Worm (Caenorhabditis elegans) whole organism, L1 larva: ENCODE data around the gene sod-4.
A peak's percentile ranks its signal among the peaks of the same experiment; 100 is the strongest.

ENCODE experiments used
- C34B4.2 ChIP-seq: sonication (generic microtip); optimal IDR thresholded peaks from 2 replicates; lab custom pipeline; 2017; ENCODE audit warnings: mild to moderate bottlenecking, missing genetic modification characterization, missing compliant biosample characterization
- F16B12.6 ChIP-seq: fragments of 150-350 bp; optimal IDR thresholded peaks from 2 replicates; lab custom pipeline; 2014; ENCODE audit warnings: missing biosample characterization, missing genetic modification characterization
- Y116A8C.19 ChIP-seq: sonication (generic microtip); optimal IDR thresholded peaks from 2 replicates; lab custom pipeline; 2016; ENCODE audit warnings: missing compliant biosample characterization, missing genetic modification characterization, borderline replicate concordance
- aha-1 ChIP-seq: fragments of 150-350 bp; optimal IDR thresholded peaks from 2 replicates; lab custom pipeline; 2014; ENCODE audit warnings: missing biosample characterization, missing genetic modification characterization
- aly-2 ChIP-seq: fragments of 150-350 bp; optimal IDR thresholded peaks from 2 replicates; lab custom pipeline; 2014; ENCODE audit warnings: missing biosample characterization, missing genetic modification characterization
- ama-1 ChIP-seq: fragments of 150-350 bp; optimal IDR thresholded peaks from 2 replicates; lab custom pipeline; 2014
- blmp-1 ChIP-seq: fragments of 150-350 bp; optimal IDR thresholded peaks from 2 replicates; lab custom pipeline; 2014; ENCODE audit warnings: missing biosample characterization, missing genetic modification characterization
- ceh-63 ChIP-seq: fragments of 200-800 bp; sonication (Bioruptor generic); optimal IDR thresholded peaks from 2 replicates; lab custom pipeline; 2018; ENCODE audit warnings: mild to moderate bottlenecking, missing genetic modification characterization, missing compliant biosample characterization
- ceh-8 ChIP-seq: fragments of 200-800 bp; sonication (Bioruptor generic); optimal IDR thresholded peaks from 2 replicates; lab custom pipeline; 2018; ENCODE audit warnings: mild to moderate bottlenecking, missing genetic modification characterization, moderate library complexity, missing compliant biosample characterization
- efl-1 ChIP-seq, 4 experiments: fragments of 150-350 bp; optimal IDR thresholded peaks in 3 of 4; peaks in 1 of 4; 1 replicate in 1 of 4; 2 replicates in 3 of 4; lab custom pipeline; 2014; ENCODE audit warnings: missing biosample characterization in 2 of 4, missing genetic modification characterization in 2 of 4, missing genetic modification reagents in 2 of 4
- efl-3 ChIP-seq: fragments of 200-800 bp; sonication (Bioruptor generic); optimal IDR thresholded peaks from 2 replicates; lab custom pipeline; 2018; ENCODE audit warnings: mild to moderate bottlenecking, missing genetic modification characterization, missing compliant biosample characterization
- elt-2 ChIP-seq: sonication (generic microtip); optimal IDR thresholded peaks from 2 replicates; lab custom pipeline; 2016; ENCODE audit warnings: missing genetic modification characterization, mild to moderate bottlenecking, inconsistent platforms, missing compliant biosample characterization, missing genetic modification reagents
- ets-5 ChIP-seq: fragments of 200-800 bp; sonication (Bioruptor generic); IDR thresholded peaks from 2 replicates; pipeline ENCODE4 v1.3.6; 2022; ENCODE audit warnings: missing genetic modification characterization, missing compliant biosample characterization
- fos-1 ChIP-seq: fragments of 150-350 bp; optimal IDR thresholded peaks from 2 replicates; lab custom pipeline; 2014; ENCODE audit warnings: missing biosample characterization, missing genetic modification characterization
- hlh-17 ChIP-seq: fragments of 200-800 bp; sonication (Bioruptor generic); optimal IDR thresholded peaks from 2 replicates; lab custom pipeline; 2018; ENCODE audit warnings: missing genetic modification characterization, mild to moderate bottlenecking, missing compliant biosample characterization, moderate library complexity, borderline replicate concordance
- hlh-4 ChIP-seq: sonication (generic microtip); optimal IDR thresholded peaks from 2 replicates; lab custom pipeline; 2016; ENCODE audit warnings: mild to moderate bottlenecking, missing genetic modification characterization, missing compliant biosample characterization
- hpl-2 ChIP-seq: fragments of 150-350 bp; optimal IDR thresholded peaks from 2 replicates; lab custom pipeline; 2014; ENCODE audit warnings: missing biosample characterization, missing genetic modification reagents, missing genetic modification characterization
- jun-1 ChIP-seq: fragments of 150-350 bp; optimal IDR thresholded peaks from 2 replicates; lab custom pipeline; 2014; ENCODE audit warnings: missing biosample characterization, missing genetic modification reagents, missing genetic modification characterization
- lin-14 ChIP-seq: fragments of 200-800 bp; sonication (Bioruptor generic); optimal IDR thresholded peaks from 2 replicates; lab custom pipeline; 2018; ENCODE audit warnings: mild to moderate bottlenecking, missing genetic modification characterization, moderate library complexity, missing compliant biosample characterization
- lin-15B ChIP-seq: fragments of 150-350 bp; sonication (generic microtip); optimal IDR thresholded peaks from 3 replicates; lab custom pipeline; 2014; ENCODE audit warnings: missing biosample characterization, missing genetic modification characterization
- lin-35 ChIP-seq, 2 experiments: fragments of 150-350 bp; optimal IDR thresholded peaks; 2 replicates each; lab custom pipeline; 2014; ENCODE audit warnings: missing biosample characterization in 2 of 2, missing genetic modification characterization in 2 of 2, missing genetic modification reagents in 2 of 2
- lir-3 ChIP-seq: sonication (generic microtip); optimal IDR thresholded peaks from 2 replicates; lab custom pipeline; 2016; ENCODE audit warnings: mild to moderate bottlenecking, missing genetic modification characterization, moderate library complexity, missing compliant biosample characterization; ENCODE audit not compliant: poor library complexity
- mab-9 ChIP-seq: fragments of 200-800 bp; sonication (Bioruptor generic); IDR thresholded peaks from 2 replicates; pipeline ENCODE4 v1.3.6; 2022; ENCODE audit warnings: missing genetic modification reagents, missing genetic modification characterization, missing compliant biosample characterization
- mdl-1 ChIP-seq, 2 experiments: fragments of 150-350 bp; optimal IDR thresholded peaks; 2 replicates each; lab custom pipeline; 2014 to 2017; ENCODE audit warnings: missing biosample characterization in 2 of 2, missing genetic modification characterization in 2 of 2, inconsistent platforms in 1 of 2
- nhr-11 ChIP-seq: fragments of 150-350 bp; optimal IDR thresholded peaks from 2 replicates; lab custom pipeline; 2014; ENCODE audit warnings: missing biosample characterization, missing genetic modification characterization
- nhr-12 ChIP-seq: sonication (generic microtip); optimal IDR thresholded peaks from 2 replicates; lab custom pipeline; 2017; ENCODE audit warnings: missing biosample characterization, missing genetic modification characterization
- nhr-19 ChIP-seq: fragments of 200-800 bp; sonication (Bioruptor generic); conservative IDR thresholded peaks from 2 replicates; pipeline ENCODE4 v1.3.6; 2022; ENCODE audit warnings: missing genetic modification characterization, missing compliant biosample characterization
- nhr-20 ChIP-seq: sonication (generic microtip); optimal IDR thresholded peaks from 2 replicates; lab custom pipeline; 2016; ENCODE audit warnings: mild to moderate bottlenecking, missing genetic modification characterization, missing compliant biosample characterization
- nhr-237 ChIP-seq: fragments of 150-350 bp; optimal IDR thresholded peaks from 2 replicates; lab custom pipeline; 2014; ENCODE audit warnings: missing biosample characterization, missing genetic modification characterization
- nhr-47 ChIP-seq: sonication (generic microtip); optimal IDR thresholded peaks from 2 replicates; lab custom pipeline; 2016; ENCODE audit warnings: mild to moderate bottlenecking, missing genetic modification characterization, moderate library complexity, missing compliant biosample characterization
- nhr-71 ChIP-seq: sonication (generic microtip); optimal IDR thresholded peaks from 2 replicates; lab custom pipeline; 2016; ENCODE audit warnings: mild to moderate bottlenecking, missing genetic modification characterization, moderate library complexity, missing compliant biosample characterization
- nhr-85 ChIP-seq: sonication (generic microtip); peaks from one replicate; lab custom pipeline; 2016; ENCODE audit warnings: missing genetic modification characterization, inconsistent platforms, missing compliant biosample characterization
- snpc-4 ChIP-seq: fragments of 150-350 bp; optimal IDR thresholded peaks from 2 replicates; lab custom pipeline; 2014; ENCODE audit warnings: missing biosample characterization, missing genetic modification characterization
- snu-23 ChIP-seq: sonication (generic microtip); optimal IDR thresholded peaks from 2 replicates; lab custom pipeline; 2016; ENCODE audit warnings: missing genetic modification characterization, missing compliant biosample characterization
- sox-4 ChIP-seq: sonication (generic microtip); optimal IDR thresholded peaks from 2 replicates; lab custom pipeline; 2016; ENCODE audit warnings: missing genetic modification characterization, missing compliant biosample characterization
- sptf-1 ChIP-seq: fragments of 150-350 bp; optimal IDR thresholded peaks from 2 replicates; lab custom pipeline; 2014; ENCODE audit warnings: missing biosample characterization, missing genetic modification characterization
- swsn-7 ChIP-seq: sonication (generic microtip); optimal IDR thresholded peaks from 2 replicates; lab custom pipeline; 2016; ENCODE audit warnings: missing genetic modification characterization, missing compliant biosample characterization
- tlp-1 ChIP-seq: fragments of 150-350 bp; optimal IDR thresholded peaks from 2 replicates; lab custom pipeline; 2014; ENCODE audit warnings: missing biosample characterization, missing genetic modification characterization
- unc-130 ChIP-seq: fragments of 150-350 bp; optimal IDR thresholded peaks from 2 replicates; lab custom pipeline; 2017; ENCODE audit warnings: missing biosample characterization, missing genetic modification characterization, inconsistent platforms
- unc-30 ChIP-seq: sonication (generic microtip); optimal IDR thresholded peaks from 2 replicates; lab custom pipeline; 2017; ENCODE audit warnings: missing biosample characterization, missing genetic modification characterization
- unc-98 ChIP-seq: fragments of 200-800 bp; sonication (Bioruptor generic); IDR thresholded peaks from 2 replicates; pipeline ENCODE4 v1.3.6; 2022; ENCODE audit warnings: missing genetic modification characterization, missing compliant biosample characterization
- zip-4 ChIP-seq: fragments of 200-800 bp; sonication (Bioruptor generic); optimal IDR thresholded peaks from 2 replicates; lab custom pipeline; 2018; ENCODE audit warnings: mild to moderate bottlenecking, missing genetic modification characterization, moderate library complexity, missing compliant biosample characterization

sod-4 gene

ce11 chrIII:9521410-9522090, 21.4 kb upstream of the sod-4 start, which contains the start of the genes clu-1 and prp-40 (continued):
- TF ChIP-seq blmp-1 (tag; lab: Kevin White, UChicago) (no peak), nhr-19 (peak; percentile 89), jun-1 (peak; percentile 81), ets-5 (no peak), elt-2 (tag; lab: Kevin White, UChicago) (peak; percentile 56), nhr-85 (peak; percentile 94), efl-3 (no peak), lin-35 (GFP tag; optimal IDR thresholded peaks at IDR 0.05; lab: Kevin White, UChicago) (peak; percentile 90 to 93), nhr-12 (no peak), tlp-1 (tag; lab: Kevin White, UChicago) (no peak), F16B12.6 (peak; percentile 72), hpl-2 (peak; percentile 70), Y116A8C.19 (tag; lab: Kevin White, UChicago) (no peak), mab-9 (GFP tag; lab: Robert Waterston, UW) (peak; percentile 76), lir-3 (tag; lab: Kevin White, UChicago) (peak; percentile 65), C34B4.2 (no peak), fos-1 (tag; lab: Kevin White, UChicago) (peak; percentile 86), nhr-71 (tag; lab: Kevin White, UChicago) (peak; percentile 94), unc-98 (GFP tag; lab: Robert Waterston, UW) (no peak), sox-4 (tag; lab: Kevin White, UChicago) (peak; percentile 60), lin-15B (peak; percentile 93), efl-1 (optimal IDR thresholded peaks at IDR 0.05; lab: Kevin White, UChicago) (peak; percentile 88 to 89), efl-1 (GFP tag; optimal IDR thresholded peaks at IDR 0.05 in 1 of 2; lab: Kevin White, UChicago) (peak; percentile 82 to 98), aly-2 (tag; lab: Kevin White, UChicago) (peak; percentile 83), unc-130 (tag; lab: Kevin White, UChicago) (peak; percentile 88), hlh-17 (GFP tag; lab: Kevin White, UChicago) (no peak), sptf-1 (tag; lab: Kevin White, UChicago) (no peak), hlh-4 (tag; lab: Kevin White, UChicago) (no peak), nhr-237 (tag; lab: Kevin White, UChicago) (peak; percentile 55), ama-1 (lab: Kevin White, UChicago) (no peak), nhr-11 (tag; lab: Kevin White, UChicago) (peak; percentile 43), zip-4 (GFP tag; lab: Kevin White, UChicago) (peak; percentile 52), snu-23 (GFP tag; lab: Kevin White, UChicago) (peak; percentile 95), swsn-7 (tag; lab: Kevin White, UChicago) (peak; percentile 91), mdl-1 (tag; optimal IDR thresholded peaks at IDR 0.05; lab: Kevin White, UChicago) (peak in 1 of 2 experiments; percentile 83), nhr-47 (tag; lab: Kevin White, UChicago) (peak; percentile 93), ceh-63 (GFP tag; lab: Kevin White, UChicago) (no peak), aha-1 (tag; lab: Kevin White, UChicago) (peak; percentile 40), ceh-8 (GFP tag; lab: Kevin White, UChicago) (peak; percentile 79), unc-30 (tag; lab: Kevin White, UChicago) (no peak), lin-14 (GFP tag; lab: Kevin White, UChicago) (peak; percentile 90), snpc-4 (tag; lab: Kevin White, UChicago) (peak; percentile 78), nhr-20 (tag; lab: Kevin White, UChicago) (peak; percentile 93)
